Fruit fly (Drosophila melanogaster): ENCODE data around the gene Hira.
A peak's percentile ranks its signal among the peaks of the same experiment; 100 is the strongest.

Hira gene

DNA sequence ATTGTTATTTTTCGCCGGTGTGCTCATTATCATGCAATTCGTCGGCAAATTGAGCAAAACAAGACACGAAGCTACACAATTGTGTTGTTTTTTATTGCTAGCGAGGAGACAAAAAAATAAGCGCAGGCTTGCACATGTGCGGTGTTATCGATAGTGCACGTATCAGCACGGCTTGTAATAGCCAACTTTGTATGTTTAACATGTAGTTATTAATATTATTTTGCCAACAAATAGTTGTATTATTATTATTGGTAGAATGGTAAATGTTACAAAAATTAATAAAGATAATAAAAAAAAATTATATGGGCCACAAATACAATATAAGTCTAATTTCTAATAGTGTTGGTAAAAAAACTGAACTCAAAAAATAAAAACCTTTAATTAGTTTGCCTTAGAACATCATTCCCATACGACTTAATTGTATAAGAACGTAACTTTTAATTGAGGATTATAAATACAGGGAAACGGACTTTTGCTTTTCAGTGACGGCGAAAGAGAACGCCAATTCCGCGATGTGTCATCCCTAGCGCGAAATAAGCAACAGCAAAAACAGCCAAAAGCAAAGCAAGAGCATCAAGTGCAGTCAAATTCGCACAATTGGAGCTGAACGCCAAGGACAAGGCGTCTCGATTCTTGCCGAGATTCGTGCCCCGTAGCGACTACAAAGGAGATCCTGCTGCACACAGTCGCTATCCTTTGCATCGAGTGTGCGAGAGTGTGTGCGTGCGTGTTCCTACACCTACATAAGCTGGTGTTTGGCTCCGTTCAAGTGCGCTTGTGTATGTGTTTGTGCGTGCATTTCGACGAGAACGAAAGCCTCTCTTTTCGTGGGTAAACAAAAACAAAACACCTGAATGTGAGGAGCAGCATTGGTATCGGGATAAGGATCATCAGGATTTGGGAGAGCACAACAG, 6.6 kb downstream of the Hira start, which contains the start of the genes NELF-B and CG12155 (continued):
- TF ChIP-seq D19B (GFP tag; optimal IDR thresholded peaks at IDR 0.05), result no peak
- TF ChIP-seq CG4730 (GFP tag; IDR thresholded peaks at IDR 0.05), result no peak
- no peak for TF ChIP-seq CG13624 (GFP tag; optimal IDR thresholded peaks at IDR 0.05)
- TF ChIP-seq CG4282 (GFP tag; optimal IDR thresholded peaks at IDR 0.05), result no peak
- TF ChIP-seq MTF-1 (GFP tag; optimal IDR thresholded peaks at IDR 0.05; ENCODE audit: borderline replicate concordance), result no peak
- TF ChIP-seq CG6272 (GFP tag; IDR thresholded peaks at IDR 0.05), result no peak; the same call in 1 of the 2 replicates
- TF ChIP-seq CG2889 (GFP tag; IDR thresholded peaks at IDR 0.05), result no peak
- peak; percentile 41 for TF ChIP-seq Oli (tag; optimal IDR thresholded peaks at IDR 0.05)
- peak; percentile 66 for TF ChIP-seq CG6791 (GFP tag; IDR thresholded peaks at IDR 0.05; ENCODE audit: partially characterized antibody)
- TF ChIP-seq CG17568 (GFP tag; optimal IDR thresholded peaks at IDR 0.05), result no peak
- no peak for TF ChIP-seq Nf-YB (GFP tag; optimal IDR thresholded peaks at IDR 0.05)
- 0 out of 2 replicates have a peak, but pooled peaks have one; percentile 41 for TF ChIP-seq nerfin-2 (GFP tag; IDR thresholded peaks at IDR 0.05; ENCODE audit: partially characterized antibody)
- no peak; the same call in 1 of the 2 replicates for TF ChIP-seq CG10366 (GFP tag; IDR thresholded peaks at IDR 0.05)
- no peak for TF ChIP-seq Tbp (GFP tag; optimal IDR thresholded peaks at IDR 0.05)
- TF ChIP-seq odd (GFP tag; optimal IDR thresholded peaks at IDR 0.05), result no peak
- no peak for TF ChIP-seq z (GFP tag; IDR thresholded peaks at IDR 0.05)
- peak; percentile 0 for TF ChIP-seq vfl (GFP tag; optimal IDR thresholded peaks at IDR 0.05)
- TF ChIP-seq HLH54F (GFP tag; optimal IDR thresholded peaks at IDR 0.05), result peak; percentile 16
- TF ChIP-seq Drgx (GFP tag; IDR thresholded peaks at IDR 0.05), result no peak
- TF ChIP-seq row (GFP tag; IDR thresholded peaks at IDR 0.05), result peak; percentile 83
- TF ChIP-seq CG5245 (GFP tag; optimal IDR thresholded peaks at IDR 0.05), result no peak
- no peak for TF ChIP-seq CG6175 (GFP tag; IDR thresholded peaks at IDR 0.05)
- TF ChIP-seq chn (GFP tag; optimal IDR thresholded peaks at IDR 0.05), result peak; percentile 7
- peak; percentile 51; the same call in 2 of the 3 replicates for TF ChIP-seq Opbp (GFP tag; IDR thresholded peaks at IDR 0.05; ENCODE audit: partially characterized antibody)
- peak; percentile 58 for TF ChIP-seq Ptx1 (GFP tag; IDR thresholded peaks at IDR 0.05)
- TF ChIP-seq mam (GFP tag; optimal IDR thresholded peaks at IDR 0.05), result peak; percentile 35
- TF ChIP-seq CG16813 (GFP tag; IDR thresholded peaks at IDR 0.05; ENCODE audit: partially characterized antibody), result peak; percentile 76
- TF ChIP-seq CG6765 (GFP tag; optimal IDR thresholded peaks at IDR 0.05), result no peak
- no peak for TF ChIP-seq gt (GFP tag; IDR thresholded peaks at IDR 0.05)
- TF ChIP-seq CG4328 (GFP tag; optimal IDR thresholded peaks at IDR 0.05), result peak; percentile 17
- TF ChIP-seq CG31224 (GFP tag; IDR thresholded peaks at IDR 0.05), result no peak
- no peak for TF ChIP-seq Antp (GFP tag; optimal IDR thresholded peaks at IDR 0.05)
- TF ChIP-seq HLH3B (GFP tag; IDR thresholded peaks at IDR 0.05), result no peak; the same call in 1 of the 2 replicates
- TF ChIP-seq mirr (GFP tag; optimal IDR thresholded peaks at IDR 0.05), result no peak
- no peak for TF ChIP-seq Hand (GFP tag; optimal IDR thresholded peaks at IDR 0.05)
- peak; percentile 24 to 27 for TF ChIP-seq Pdp1 (GFP tag; optimal IDR thresholded peaks at IDR 0.05)
- TF ChIP-seq dmrt99B (tag; optimal IDR thresholded peaks at IDR 0.05), result no peak
- no peak for TF ChIP-seq NK7.1 (GFP tag; optimal IDR thresholded peaks at IDR 0.05)
- TF ChIP-seq CG5953 (GFP tag; IDR thresholded peaks at IDR 0.05), result no peak
- no peak for TF ChIP-seq CG2202 (tag; optimal IDR thresholded peaks at IDR 0.05)
- TF ChIP-seq CG10979 (tag; optimal IDR thresholded peaks at IDR 0.05), result peak; percentile 23
- no peak for TF ChIP-seq ap (GFP tag; IDR thresholded peaks at IDR 0.05)
- no peak for TF ChIP-seq Ada2b (GFP tag; IDR thresholded peaks at IDR 0.05)
- 0 out of 3 replicates have a peak, but pooled peaks have one; percentile 32 for TF ChIP-seq dysf (GFP tag; IDR thresholded peaks at IDR 0.05)
- no peak for TF ChIP-seq gcm2 (GFP tag; optimal IDR thresholded peaks at IDR 0.05)
- no peak for TF ChIP-seq en (GFP tag; optimal IDR thresholded peaks at IDR 0.05)
- TF ChIP-seq CG33213 (GFP tag; optimal IDR thresholded peaks at IDR 0.05), result no peak
- TF ChIP-seq wor (GFP tag; IDR thresholded peaks at IDR 0.05), result no peak
- peak; percentile 8 for TF ChIP-seq Elba2 (GFP tag; optimal IDR thresholded peaks at IDR 0.05)
